Worm (Caenorhabditis elegans) whole organism, L4/young adult: ENCODE results near the gene dex-1.

Experiments
- W03F9.2 ChIP-seq: fragments of 150-350 bp; optimal IDR thresholded peaks from 2 replicates; lab custom pipeline; 2014; ENCODE audit warnings: missing biosample characterization, missing genetic modification characterization
- him-1 ChIP-seq: sonication (generic microtip); optimal IDR thresholded peaks from 2 replicates; lab custom pipeline; 2016; ENCODE audit warnings: missing genotype, missing genetic modification reagents, missing genetic modification characterization, missing compliant biosample characterization

DNA sequence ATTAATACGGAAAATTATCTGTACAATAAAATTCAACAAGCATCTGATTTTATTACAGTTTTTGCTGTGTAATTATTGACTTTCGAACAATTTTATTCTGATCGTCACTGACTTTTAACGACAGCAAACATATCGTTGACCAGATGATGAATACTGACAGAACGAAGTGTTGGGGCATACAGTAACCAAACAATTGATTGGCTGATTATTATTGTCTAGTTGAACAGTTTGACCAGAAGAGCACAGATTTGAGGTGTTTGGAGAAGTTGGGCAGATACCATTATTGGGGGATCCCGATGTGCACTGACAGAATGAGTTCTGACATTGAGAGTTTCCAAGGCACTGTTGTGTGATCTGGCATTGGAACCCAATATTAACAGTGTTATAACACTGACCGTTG lies 19.0 kb upstream of the dex-1 start:
- TF ChIP-seq him-1 (tag; lab: Kevin White, UChicago) (no peak), W03F9.2 (tag; lab: Kevin White, UChicago) (no peak)
